Worm (Caenorhabditis elegans): ENCODE data around the gene cpna-1.

DNA sequence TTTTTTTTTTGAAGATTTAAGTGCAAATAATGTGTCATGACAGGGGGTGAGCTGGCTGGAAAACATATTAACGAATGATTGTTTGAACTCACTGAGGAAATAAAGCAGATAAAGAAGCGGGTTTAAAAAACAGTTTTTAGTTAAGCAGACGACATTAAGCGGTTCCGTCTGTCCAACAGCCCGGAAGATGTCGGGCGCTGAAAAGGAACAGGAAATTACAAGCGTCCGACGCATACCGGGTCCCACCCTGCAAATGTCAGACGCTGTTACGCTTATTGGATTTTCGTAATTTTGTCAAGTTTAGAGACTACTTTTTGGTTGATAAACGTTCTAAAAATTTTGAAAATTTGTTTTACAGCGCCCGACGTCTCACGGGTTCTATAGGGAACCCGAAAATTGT lies 26.9 kb upstream of the cpna-1 start:
- TF ChIP-seq C08G9.2 (tag; optimal IDR thresholded peaks at IDR 0.05) (no peak), tbx-7 (tag; optimal IDR thresholded peaks at IDR 0.05) (no peak), T23F11.4 (GFP tag; optimal IDR thresholded peaks at IDR 0.05) (no peak), ama-1 (optimal IDR thresholded peaks at IDR 0.05) (no peak), ref-2 (tag; optimal IDR thresholded peaks at IDR 0.05) (no peak), odd-2 (tag; optimal IDR thresholded peaks at IDR 0.05) (no peak), rnt-1 (tag; optimal IDR thresholded peaks at IDR 0.05) (no peak), ceh-31 (tag; optimal IDR thresholded peaks at IDR 0.05) (no peak), lin-11 (tag; optimal IDR thresholded peaks at IDR 0.05) (no peak), tbx-2 (tag; optimal IDR thresholded peaks at IDR 0.05) (no peak), pha-4 (tag; optimal IDR thresholded peaks at IDR 0.05) (no peak), dmd-4 (tag; optimal IDR thresholded peaks at IDR 0.05; ENCODE audit: borderline replicate concordance) (no peak), sdc-2 (tag; optimal IDR thresholded peaks at IDR 0.05) (no peak)
